Worm (Caenorhabditis elegans) whole organism, young adult: Measurements from ENCODE around the gene F54F2.6.

ENCODE experiments used
- B0019.2 ChIP-seq: fragments of 200-800 bp; sonication (Bioruptor generic); conservative IDR thresholded peaks from 2 replicates; pipeline ENCODE4 v1.3.6; 2022; ENCODE audit warnings: missing genetic modification reagents, missing genetic modification characterization, missing compliant biosample characterization
- B0261.1 ChIP-seq: sonication (generic microtip); optimal IDR thresholded peaks from 2 replicates; lab custom pipeline; 2016; ENCODE audit warnings: mild to moderate bottlenecking, missing genetic modification characterization, moderate library complexity, missing compliant biosample characterization
- B0336.3 ChIP-seq: fragments of 200-800 bp; sonication (Bioruptor generic); IDR thresholded peaks from 2 replicates; pipeline ENCODE4 v1.3.6; 2022; ENCODE audit warnings: missing genetic modification characterization, missing compliant biosample characterization
- D2030.7 ChIP-seq: fragments of 200-800 bp; sonication (Bioruptor generic); IDR thresholded peaks from 2 replicates; pipeline ENCODE4 v1.3.6; 2022; ENCODE audit warnings: missing genetic modification reagents, missing genetic modification characterization, missing compliant biosample characterization
- F10E7.11 ChIP-seq: sonication (generic microtip); optimal IDR thresholded peaks from 2 replicates; lab custom pipeline; 2017; ENCODE audit warnings: mild to moderate bottlenecking, missing genetic modification characterization, moderate library complexity, missing compliant biosample characterization
- F23B12.7 ChIP-seq: sonication (generic microtip); optimal IDR thresholded peaks from 2 replicates; lab custom pipeline; 2017; ENCODE audit warnings: missing genetic modification characterization, mild to moderate bottlenecking, missing compliant biosample characterization, antibody characterized with exemption, moderate library complexity; ENCODE audit not compliant: insufficient read depth
- F37B4.10 ChIP-seq: fragments of 200-800 bp; sonication (Bioruptor generic); IDR thresholded peaks from 2 replicates; pipeline ENCODE4 v1.3.6; 2022; ENCODE audit warnings: missing genetic modification characterization, missing compliant biosample characterization
- F39B2.1 ChIP-seq: fragments of 200-800 bp; sonication (Bioruptor generic); IDR thresholded peaks from 2 replicates; pipeline ENCODE4 v1.3.6; 2022; ENCODE audit warnings: missing genetic modification reagents, missing genetic modification characterization, missing compliant biosample characterization
- F49E8.2 ChIP-seq: sonication (generic microtip); optimal IDR thresholded peaks from 3 replicates; lab custom pipeline; 2017; ENCODE audit warnings: missing genetic modification characterization, mild to moderate bottlenecking, missing compliant biosample characterization, antibody characterized with exemption, moderate library complexity; ENCODE audit not compliant: insufficient read depth
- F55B11.4 ChIP-seq: sonication (generic microtip); optimal IDR thresholded peaks from 2 replicates; lab custom pipeline; 2016; ENCODE audit warnings: missing compliant biosample characterization, missing genetic modification characterization, borderline replicate concordance; ENCODE audit not compliant: insufficient read depth
- F57C9.4 ChIP-seq: sonication (generic microtip); optimal IDR thresholded peaks from 2 replicates; lab custom pipeline; 2017; ENCODE audit warnings: mild to moderate bottlenecking, missing genetic modification characterization, missing compliant biosample characterization
- Y53G8AR.9 ChIP-seq: fragments of 200-800 bp; sonication (Bioruptor generic); conservative IDR thresholded peaks from 2 replicates; pipeline ENCODE4 v1.3.6; 2022; ENCODE audit warnings: missing genetic modification reagents, missing genetic modification characterization, missing compliant biosample characterization
- Y95B8A.8 ChIP-seq: fragments of 200-800 bp; sonication (Bioruptor generic); IDR thresholded peaks from 2 replicates; pipeline ENCODE4 v1.3.6; 2022; ENCODE audit warnings: missing genetic modification reagents, missing genetic modification characterization, missing compliant biosample characterization
- aptf-2 ChIP-seq: fragments of 200-800 bp; sonication (Bioruptor generic); conservative IDR thresholded peaks from 2 replicates; pipeline ENCODE4 v1.3.6; 2022; ENCODE audit warnings: missing genetic modification reagents, missing genetic modification characterization, missing compliant biosample characterization
- aptf-3 ChIP-seq: fragments of 200-800 bp; sonication (Bioruptor generic); IDR thresholded peaks from 2 replicates; pipeline ENCODE4 v1.3.6; 2022; ENCODE audit warnings: missing genetic modification characterization, missing compliant biosample characterization
- attf-6 ChIP-seq: fragments of 200-800 bp; sonication (Bioruptor generic); IDR thresholded peaks from 2 replicates; pipeline ENCODE4 v1.3.6; 2022; ENCODE audit warnings: missing genetic modification reagents, missing genetic modification characterization, missing compliant biosample characterization
- bed-1 ChIP-seq: fragments of 200-800 bp; sonication (Bioruptor generic); IDR thresholded peaks from 2 replicates; pipeline ENCODE4 v1.3.6; 2022; ENCODE audit warnings: missing genetic modification reagents, missing genetic modification characterization, missing compliant biosample characterization
- ceh-27 ChIP-seq: fragments of 200-800 bp; sonication (Bioruptor generic); optimal IDR thresholded peaks from 2 replicates; lab custom pipeline; 2018; ENCODE audit warnings: mild to moderate bottlenecking, missing genetic modification characterization, moderate library complexity, missing compliant biosample characterization
- ceh-40 ChIP-seq: fragments of 200-800 bp; sonication (Bioruptor generic); IDR thresholded peaks from 2 replicates; pipeline ENCODE4 v1.3.6; 2022; ENCODE audit warnings: missing genetic modification characterization, missing compliant biosample characterization
- dox-1 ChIP-seq: fragments of 200-800 bp; sonication (Bioruptor generic); IDR thresholded peaks from 2 replicates; pipeline ENCODE4 v1.3.6; 2022; ENCODE audit warnings: missing genetic modification reagents, missing genetic modification characterization, missing compliant biosample characterization
- dpff-1 ChIP-seq: sonication (generic microtip); optimal IDR thresholded peaks from 2 replicates; lab custom pipeline; 2017; ENCODE audit warnings: mild to moderate bottlenecking, missing genetic modification characterization, missing compliant biosample characterization
- egl-18 ChIP-seq: fragments of 200-800 bp; sonication (Bioruptor generic); IDR thresholded peaks from 2 replicates; pipeline ENCODE4 v1.3.6; 2022; ENCODE audit warnings: missing genetic modification reagents, missing genetic modification characterization, missing compliant biosample characterization
- egl-44 ChIP-seq: fragments of 200-800 bp; sonication (Bioruptor generic); IDR thresholded peaks from 2 replicates; pipeline ENCODE4 v1.3.6; 2022; ENCODE audit warnings: missing genetic modification reagents, missing genetic modification characterization, missing compliant biosample characterization
- egrh-3 ChIP-seq: fragments of 200-800 bp; sonication (Bioruptor generic); IDR thresholded peaks from 2 replicates; pipeline ENCODE4 v1.3.6; 2022; ENCODE audit warnings: missing genetic modification reagents, missing genetic modification characterization, missing compliant biosample characterization
- ets-4 ChIP-seq: fragments of 200-800 bp; sonication (Bioruptor generic); optimal IDR thresholded peaks from 2 replicates; lab custom pipeline; 2018; ENCODE audit warnings: mild to moderate bottlenecking, missing genetic modification characterization, missing compliant biosample characterization
- hmg-1.2 ChIP-seq: fragments of 200-800 bp; sonication (Bioruptor generic); IDR thresholded peaks from 2 replicates; pipeline ENCODE4 v1.3.6; 2022; ENCODE audit warnings: missing genetic modification reagents, missing genetic modification characterization, missing compliant biosample characterization
- lag-1 ChIP-seq: fragments of 200-800 bp; sonication (Bioruptor generic); IDR thresholded peaks from 2 replicates; pipeline ENCODE4 v1.3.6; 2022; ENCODE audit warnings: missing genetic modification reagents, missing genetic modification characterization, missing compliant biosample characterization
- let-526 ChIP-seq: fragments of 200-800 bp; sonication (Bioruptor generic); IDR thresholded peaks from 2 replicates; pipeline ENCODE4 v1.3.6; 2022; ENCODE audit warnings: missing genetic modification reagents, missing genetic modification characterization, missing compliant biosample characterization
- lin-35 ChIP-seq, 3 experiments: fragments of 150-350 bp in 2 of 3; sonication (generic microtip) in 1 of 3; optimal IDR thresholded peaks; 2 replicates each; lab custom pipeline; 2014 to 2018; ENCODE audit warnings: missing biosample characterization in 3 of 3, missing genetic modification characterization in 3 of 3, missing genetic modification reagents in 3 of 3
- lin-40 ChIP-seq: sonication (generic microtip); optimal IDR thresholded peaks from 2 replicates; lab custom pipeline; 2016; ENCODE audit warnings: missing genetic modification characterization, mild to moderate bottlenecking, missing compliant biosample characterization, missing genotype, missing genetic modification reagents
- lin-54 ChIP-seq: fragments of 200-800 bp; sonication (Bioruptor generic); optimal IDR thresholded peaks from 2 replicates; lab custom pipeline; 2018; ENCODE audit warnings: mild to moderate bottlenecking, missing genetic modification characterization, missing compliant biosample characterization
- lsl-1 ChIP-seq: fragments of 200-800 bp; sonication (Bioruptor generic); optimal IDR thresholded peaks from 2 replicates; lab custom pipeline; 2018; ENCODE audit warnings: mild to moderate bottlenecking, missing genetic modification characterization, moderate library complexity, missing compliant biosample characterization
- mel-28 ChIP-seq: sonication (generic microtip); optimal IDR thresholded peaks from 2 replicates; lab custom pipeline; 2016; ENCODE audit warnings: borderline replicate concordance, mild to moderate bottlenecking, missing genetic modification characterization, missing compliant biosample characterization
- mxl-1 ChIP-seq: sonication (generic microtip); optimal IDR thresholded peaks from 2 replicates; lab custom pipeline; 2016; ENCODE audit warnings: missing genetic modification characterization, missing compliant biosample characterization
- nfya-2 ChIP-seq: fragments of 200-800 bp; sonication (Bioruptor generic); IDR thresholded peaks from 2 replicates; pipeline ENCODE4 v1.3.6; 2022; ENCODE audit warnings: missing genetic modification reagents, missing genetic modification characterization, missing compliant biosample characterization
- nfyb-1 ChIP-seq: fragments of 200-800 bp; sonication (Bioruptor generic); IDR thresholded peaks from 2 replicates; pipeline ENCODE4 v1.3.6; 2022; ENCODE audit warnings: missing genetic modification reagents, missing genetic modification characterization, missing compliant biosample characterization
- nhr-179 ChIP-seq: sonication (generic microtip); optimal IDR thresholded peaks from 2 replicates; lab custom pipeline; 2016; ENCODE audit warnings: mild to moderate bottlenecking, missing genetic modification characterization, missing compliant biosample characterization
- nhr-27 ChIP-seq: fragments of 200-800 bp; sonication (Bioruptor generic); optimal IDR thresholded peaks from 2 replicates; lab custom pipeline; 2018; ENCODE audit warnings: mild to moderate bottlenecking, missing genetic modification characterization, moderate library complexity, missing compliant biosample characterization
- nhr-80 ChIP-seq: sonication (generic microtip); optimal IDR thresholded peaks from 2 replicates; lab custom pipeline; 2016; ENCODE audit warnings: missing genetic modification characterization, missing compliant biosample characterization
- nhr-90 ChIP-seq: sonication (generic microtip); optimal IDR thresholded peaks from 2 replicates; lab custom pipeline; 2016; ENCODE audit warnings: missing genotype, mild to moderate bottlenecking, missing genetic modification characterization, missing compliant biosample characterization
- sea-2 ChIP-seq: fragments of 200-800 bp; sonication (Bioruptor generic); IDR thresholded peaks from 2 replicates; pipeline ENCODE4 v1.3.6; 2022; ENCODE audit warnings: missing genetic modification characterization, missing compliant biosample characterization
- snpc-1.3 ChIP-seq: sonication (generic microtip); optimal IDR thresholded peaks from 2 replicates; lab custom pipeline; 2017; ENCODE audit warnings: missing genetic modification characterization, mild to moderate bottlenecking, missing compliant biosample characterization, antibody characterized with exemption, moderate library complexity, missing genotype, missing genetic modification reagents; ENCODE audit not compliant: insufficient read depth
- somi-1 ChIP-seq: fragments of 200-800 bp; sonication (Bioruptor generic); optimal IDR thresholded peaks from 2 replicates; lab custom pipeline; 2018; ENCODE audit warnings: mild to moderate bottlenecking, missing genetic modification characterization, missing compliant biosample characterization
- unc-130 ChIP-seq: sonication (generic microtip); optimal IDR thresholded peaks from 2 replicates; lab custom pipeline; 2016; ENCODE audit warnings: missing genetic modification reagents, missing genetic modification characterization, missing compliant biosample characterization
- xnd-1 ChIP-seq: sonication (generic microtip); optimal IDR thresholded peaks from 2 replicates; lab custom pipeline; 2016; ENCODE audit warnings: missing genotype, missing genetic modification reagents, missing genetic modification characterization, missing compliant biosample characterization
- zfh-2 ChIP-seq: fragments of 200-800 bp; sonication (Bioruptor generic); conservative IDR thresholded peaks from 2 replicates; pipeline ENCODE4 v1.3.6; 2022; ENCODE audit warnings: missing genetic modification reagents, missing genetic modification characterization, missing compliant biosample characterization
- zim-3 ChIP-seq: sonication (generic microtip); optimal IDR thresholded peaks from 2 replicates; lab custom pipeline; 2017; ENCODE audit warnings: mild to moderate bottlenecking, missing genetic modification characterization, moderate library complexity, missing compliant biosample characterization
- ztf-3 ChIP-seq: fragments of 200-800 bp; sonication (Bioruptor generic); optimal IDR thresholded peaks from 2 replicates; lab custom pipeline; 2018; ENCODE audit warnings: mild to moderate bottlenecking, missing genetic modification characterization, missing compliant biosample characterization

F54F2.6 gene

DNA sequence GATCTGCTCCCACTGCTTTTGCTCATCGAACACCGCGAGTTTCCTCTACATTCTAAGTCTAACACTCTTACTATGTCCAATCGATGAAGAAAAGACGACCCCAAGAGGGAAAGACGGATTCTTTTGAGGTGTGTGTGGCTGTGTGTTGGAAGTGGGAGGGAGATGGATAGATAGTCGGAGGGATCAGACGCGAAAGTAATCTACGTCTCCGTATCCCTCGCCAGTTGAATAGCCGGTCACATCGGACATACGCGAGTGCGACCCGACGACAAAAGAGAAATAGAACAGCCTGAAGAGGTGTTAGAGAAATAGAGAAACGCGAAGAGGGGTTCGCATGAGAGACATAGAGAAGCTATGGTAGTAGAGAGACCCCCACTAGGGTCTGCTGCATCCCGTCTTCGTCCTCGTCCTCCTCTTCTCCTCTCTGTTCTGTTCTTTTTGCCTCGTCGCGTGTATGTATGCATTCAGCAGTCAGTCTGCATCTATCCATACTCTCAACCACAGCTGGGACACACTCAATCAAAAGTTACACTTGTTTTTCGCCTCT is 4.8 kb downstream of the F54F2.6 start (continued):
- TF ChIP-seq snpc-1.3 (tag; lab: Kevin White, UChicago) (peak; percentile 49), lsl-1 (GFP tag; lab: Kevin White, UChicago) (peak; percentile 0), lin-35 (GFP tag; optimal IDR thresholded peaks at IDR 0.05; lab: Kevin White, UChicago) (peak in 2 of 3 experiments; percentile 38 to 84), ceh-27 (peak; percentile 93), somi-1 (GFP tag; lab: Kevin White, UChicago) (peak; percentile 96), D2030.7 (GFP tag; lab: Robert Waterston, UW) (peak; percentile 38), zim-3 (tag; lab: Kevin White, UChicago) (no peak), B0261.1 (tag; lab: Kevin White, UChicago) (no peak), aptf-3 (GFP tag; lab: Robert Waterston, UW) (no peak), lag-1 (GFP tag; lab: Robert Waterston, UW) (no peak), let-526 (GFP tag; lab: Robert Waterston, UW) (peak; percentile 54; the same call in 1 of the 2 replicates), egrh-3 (GFP tag; lab: Robert Waterston, UW) (peak; percentile 37), unc-130 (GFP tag; lab: Kevin White, UChicago) (no peak), lin-40 (tag; lab: Kevin White, UChicago) (peak; percentile 96), F55B11.4 (tag; lab: Kevin White, UChicago) (no peak), nhr-27 (tag; lab: Kevin White, UChicago) (no peak), F49E8.2 (tag; lab: Kevin White, UChicago) (no peak), bed-1 (peak; percentile 56; the same call in 1 of the 2 replicates), Y95B8A.8 (GFP tag; lab: Robert Waterston, UW) (0 out of 2 replicates have a peak, but pooled peaks have one; percentile 34), mel-28 (tag; lab: Kevin White, UChicago) (no peak), hmg-1.2 (GFP tag; lab: Robert Waterston, UW) (peak; percentile 97), F57C9.4 (tag; lab: Kevin White, UChicago) (no peak), sea-2 (GFP tag; lab: Robert Waterston, UW) (no peak), B0336.3 (peak; percentile 75; the same call in 1 of the 2 replicates), ets-4 (GFP tag; lab: Kevin White, UChicago) (peak; percentile 61), aptf-2 (GFP tag; lab: Robert Waterston, UW) (0 out of 2 replicates have a peak, but pooled peaks have one; percentile 59), nhr-80 (tag; lab: Kevin White, UChicago) (peak; percentile 81), F23B12.7 (tag; lab: Kevin White, UChicago) (peak; percentile 18), ceh-40 (GFP tag; lab: Robert Waterston, UW) (no peak), attf-6 (GFP tag; lab: Robert Waterston, UW) (no peak), B0019.2 (no peak; the same call in 1 of the 2 replicates), xnd-1 (no peak), lin-54 (GFP tag; lab: Kevin White, UChicago) (peak; percentile 44), egl-44 (GFP tag; lab: Robert Waterston, UW) (peak; percentile 74), ztf-3 (GFP tag; lab: Kevin White, UChicago) (peak; percentile 52), Y53G8AR.9 (GFP tag; lab: Robert Waterston, UW) (no peak), F10E7.11 (peak; percentile 55), dpff-1 (no peak), zfh-2 (GFP tag; lab: Robert Waterston, UW) (peak; percentile 99), nhr-90 (tag; lab: Kevin White, UChicago) (peak; percentile 60), nfya-2 (GFP tag; lab: Robert Waterston, UW) (no peak), nfyb-1 (GFP tag; lab: Robert Waterston, UW) (peak; percentile 89), nhr-179 (tag; lab: Kevin White, UChicago) (no peak), dox-1 (peak; percentile 90), F37B4.10 (GFP tag; lab: Robert Waterston, UW) (no peak), F39B2.1 (GFP tag; lab: Robert Waterston, UW) (no peak), egl-18 (GFP tag; lab: Robert Waterston, UW) (peak; percentile 82), mxl-1 (tag; lab: Kevin White, UChicago) (no peak)
